Worm (Caenorhabditis elegans) whole organism, L3 larva: ENCODE measurements around the gene srg-6.

ENCODE experiments used
- ZK546.5 ChIP-seq: sonication (generic microtip); optimal IDR thresholded peaks from 2 replicates; lab custom pipeline; 2017; ENCODE audit warnings: missing biosample characterization, missing genetic modification characterization
- ceh-28 ChIP-seq: fragments of 150-350 bp; optimal IDR thresholded peaks from 2 replicates; lab custom pipeline; 2014; ENCODE audit warnings: missing biosample characterization, missing genetic modification reagents, missing genetic modification characterization
- egl-27 ChIP-seq: sonication (generic microtip); optimal IDR thresholded peaks from 4 replicates; lab custom pipeline; 2017; ENCODE audit warnings: missing biosample characterization, missing genetic modification reagents, missing genetic modification characterization
- lin-15B ChIP-seq: fragments of 150-350 bp; optimal IDR thresholded peaks from 2 replicates; lab custom pipeline; 2014; ENCODE audit warnings: missing biosample characterization, missing genetic modification characterization
- nhr-11 ChIP-seq: fragments of 150-350 bp; optimal IDR thresholded peaks from 2 replicates; lab custom pipeline; 2014; ENCODE audit warnings: missing biosample characterization, missing genetic modification characterization
- skn-1 ChIP-seq: fragments of 150-350 bp; optimal IDR thresholded peaks from 2 replicates; lab custom pipeline; 2014; ENCODE audit warnings: missing biosample characterization, missing genetic modification characterization
- snpc-4 ChIP-seq: fragments of 150-350 bp; optimal IDR thresholded peaks from 2 replicates; lab custom pipeline; 2014; ENCODE audit warnings: missing biosample characterization, missing genetic modification characterization
- zag-1 ChIP-seq: fragments of 150-350 bp; optimal IDR thresholded peaks from 2 replicates; lab custom pipeline; 2014; ENCODE audit warnings: missing biosample characterization, missing genetic modification characterization
- ztf-11 ChIP-seq: fragments of 150-350 bp; optimal IDR thresholded peaks from 2 replicates; lab custom pipeline; 2014; ENCODE audit warnings: missing biosample characterization, missing genetic modification characterization

- TF ChIP-seq ZK546.5 (tag; lab: Kevin White, UChicago) (no peak), ceh-28 (tag; lab: Kevin White, UChicago) (no peak), zag-1 (tag; lab: Kevin White, UChicago) (no peak), egl-27 (tag; lab: Kevin White, UChicago) (no peak), ztf-11 (tag; lab: Kevin White, UChicago) (no peak), lin-15B (tag; lab: Kevin White, UChicago) (no peak), nhr-11 (tag; lab: Kevin White, UChicago) (no peak), skn-1 (tag; lab: Kevin White, UChicago) (no peak), snpc-4 (no peak)
Observed at ce11 chrIII:6215943-6216342, 49.9 kb downstream of the srg-6 start.
